Worm (Caenorhabditis elegans): ENCODE data around the gene F49F1.11.
"Not testable (repeated sequence)": the region's sequence is repeated elsewhere in the genome, so short reads cannot be mapped to it uniquely, and the experiment has no call there.

- TF ChIP-seq T22C8.4 (GFP tag; IDR thresholded peaks at IDR 0.05); flt-1 (GFP tag; IDR thresholded peaks at IDR 0.05); klf-2 (GFP tag; conservative IDR thresholded peaks at IDR 0.05); cog-1 (tag; optimal IDR thresholded peaks at IDR 0.05); med-1 (GFP tag; optimal IDR thresholded peaks at IDR 0.05; ENCODE audit: insufficient read depth); ref-1 (GFP tag; conservative IDR thresholded peaks at IDR 0.05); tab-1 (GFP tag; IDR thresholded peaks at IDR 0.05): not testable (repeated sequence)
Observed at ce11 chrIV:4186099-4186498, 44.9 kb upstream of the F49F1.11 start, which contains the start of gene K08D10.11.

All from whole organism, midembryonic.